Fruit fly (Drosophila melanogaster) whole organism, embryonic: ENCODE data around the gene sdt.

ENCODE experiments used
- Atf6 ChIP-seq: fragments of 200-800 bp; sonication (Bioruptor generic); IDR thresholded peaks from 2 replicates; pipeline ENCODE4 v1.3.6; 2022; ENCODE audit warnings: missing biosample characterization, missing genetic modification characterization
- CG10431 ChIP-seq: fragments of 200-800 bp; sonication (Bioruptor generic); optimal IDR thresholded peaks from 3 replicates; lab custom pipeline; 2018; ENCODE audit warnings: missing biosample characterization, mild to moderate bottlenecking, missing genetic modification characterization
- CG10654 ChIP-seq: fragments of 200-800 bp; sonication (Bioruptor generic); optimal IDR thresholded peaks from 2 replicates; lab custom pipeline; 2016; ENCODE audit warnings: missing biosample characterization, missing genetic modification characterization
- CG11695 ChIP-seq: fragments of 200-800 bp; sonication (Bioruptor generic); IDR thresholded peaks from 3 replicates; pipeline ENCODE4 v1.3.6; 2022; ENCODE audit warnings: missing biosample characterization, missing genetic modification characterization
- CG11723 ChIP-seq: fragments of 200-800 bp; sonication (Bioruptor generic); optimal IDR thresholded peaks from 2 replicates; lab custom pipeline; 2017; ENCODE audit warnings: missing biosample characterization, mild to moderate bottlenecking, missing genetic modification characterization
- CG12299 ChIP-seq: fragments of 200-800 bp; sonication (Bioruptor generic); optimal IDR thresholded peaks from 2 replicates; lab custom pipeline; 2018; ENCODE audit warnings: missing biosample characterization, mild to moderate bottlenecking, missing genetic modification characterization
- CG1233 ChIP-seq: fragments of 200-800 bp; sonication (Bioruptor generic); optimal IDR thresholded peaks from 4 replicates; lab custom pipeline; 2018; ENCODE audit warnings: missing biosample characterization, mild to moderate bottlenecking, missing genetic modification characterization
- CG12391 ChIP-seq: fragments of 200-800 bp; sonication (Bioruptor generic); optimal IDR thresholded peaks from 3 replicates; lab custom pipeline; 2018; ENCODE audit warnings: missing biosample characterization, mild to moderate bottlenecking, missing genetic modification characterization, moderate library complexity
- CG13424 ChIP-seq: fragments of 200-800 bp; sonication (Bioruptor generic); optimal IDR thresholded peaks from 2 replicates; lab custom pipeline; 2019; ENCODE audit warnings: missing biosample characterization, mild to moderate bottlenecking, missing genetic modification characterization, moderate library complexity
- CG13624 ChIP-seq: fragments of 200-800 bp; sonication (Bioruptor generic); optimal IDR thresholded peaks from 2 replicates; lab custom pipeline; 2016; ENCODE audit warnings: missing biosample characterization, missing genetic modification characterization
- CG14441 ChIP-seq: fragments of 200-800 bp; sonication (Bioruptor generic); IDR thresholded peaks from 2 replicates; pipeline ENCODE4 v1.3.6; 2022; ENCODE audit warnings: missing biosample characterization, missing genetic modification characterization
- CG1603 ChIP-seq: fragments of 200-800 bp; sonication (Bioruptor generic); optimal IDR thresholded peaks from 2 replicates; lab custom pipeline; 2019; ENCODE audit warnings: missing biosample characterization, mild to moderate bottlenecking, missing genetic modification characterization, moderate library complexity
- CG18619 ChIP-seq: fragments of 200-800 bp; sonication (Bioruptor generic); optimal IDR thresholded peaks from 3 replicates; lab custom pipeline; 2017; ENCODE audit warnings: missing biosample characterization, mild to moderate bottlenecking, missing genetic modification characterization
- CG2875 ChIP-seq: fragments of 200-800 bp; sonication (Bioruptor generic); optimal IDR thresholded peaks from 2 replicates; lab custom pipeline; 2017; ENCODE audit warnings: missing biosample characterization, mild to moderate bottlenecking, missing genetic modification characterization, missing genetic modification reagents
- CG30403 ChIP-seq: fragments of 200-800 bp; sonication (Bioruptor generic); optimal IDR thresholded peaks from 3 replicates; lab custom pipeline; 2016; ENCODE audit warnings: missing biosample characterization, missing genetic modification characterization
- CG31441 ChIP-seq: fragments of 200-800 bp; sonication (Bioruptor generic); IDR thresholded peaks from 2 replicates; pipeline ENCODE4 v1.3.6; 2022; ENCODE audit warnings: missing biosample characterization, missing genetic modification characterization
- CG3281 ChIP-seq: fragments of 200-800 bp; sonication (Bioruptor generic); optimal IDR thresholded peaks from 3 replicates; lab custom pipeline; 2017; ENCODE audit warnings: missing biosample characterization, mild to moderate bottlenecking, missing genetic modification characterization
- CG7839 ChIP-seq: fragments of 200-800 bp; sonication (Bioruptor generic); optimal IDR thresholded peaks from 3 replicates; lab custom pipeline; 2018; ENCODE audit warnings: missing biosample characterization, mild to moderate bottlenecking, missing genetic modification characterization, moderate library complexity
- CG9215 ChIP-seq: fragments of 200-800 bp; sonication (Bioruptor generic); IDR thresholded peaks from 2 replicates; pipeline ENCODE4 v1.3.6; 2022; ENCODE audit warnings: missing biosample characterization, missing genetic modification characterization
- CTCF ChIP-seq: fragments of 200-800 bp; sonication (Bioruptor generic); optimal IDR thresholded peaks from 2 replicates; lab custom pipeline; 2017; ENCODE audit warnings: missing biosample characterization, mild to moderate bottlenecking, missing genetic modification characterization, moderate library complexity
- Camta ChIP-seq: fragments of 200-800 bp; sonication (Bioruptor generic); optimal IDR thresholded peaks from 2 replicates; lab custom pipeline; 2016; ENCODE audit warnings: missing biosample characterization, missing genetic modification characterization
- D ChIP-seq, 2 experiments: fragments of 200-800 bp in 1 of 2; fragments of >200 bp in 1 of 2; sonication (Bioruptor generic) in 1 of 2; optimal IDR thresholded peaks; 2 replicates in 1 of 2; 3 replicates in 1 of 2; lab custom pipeline; 2017; ENCODE audit warnings: mild to moderate bottlenecking in 1 of 2, missing biosample characterization in 1 of 2, missing genetic modification characterization in 1 of 2, missing genetic modification reagents in 1 of 2
- Dll ChIP-seq: fragments of 200-800 bp; sonication (Bioruptor generic); IDR thresholded peaks from 4 replicates; pipeline ENCODE4 v1.3.6; 2022; ENCODE audit warnings: missing biosample characterization, missing genetic modification characterization; ENCODE audit not compliant: partially characterized antibody
- Ets65A ChIP-seq: fragments of 200-800 bp; sonication (Bioruptor generic); peaks from one replicate; lab custom pipeline; 2016; ENCODE audit warnings: missing biosample characterization, missing genetic modification characterization
- Hey ChIP-seq: fragments of 200-800 bp; sonication (Bioruptor generic); optimal IDR thresholded peaks from 3 replicates; lab custom pipeline; 2018; ENCODE audit warnings: missing biosample characterization, mild to moderate bottlenecking, missing genetic modification characterization
- Hmr ChIP-seq: fragments of 200-800 bp; sonication (Bioruptor generic); optimal IDR thresholded peaks from 3 replicates; lab custom pipeline; 2017; ENCODE audit warnings: mild to moderate bottlenecking, missing biosample characterization, missing genetic modification reagents, missing genetic modification characterization
- Meics ChIP-seq: fragments of 200-800 bp; sonication (Bioruptor generic); optimal IDR thresholded peaks from 2 replicates; lab custom pipeline; 2017; ENCODE audit warnings: missing biosample characterization, mild to moderate bottlenecking, missing genetic modification characterization
- NK7.1 ChIP-seq: fragments of 200-800 bp; sonication (Bioruptor generic); optimal IDR thresholded peaks from 3 replicates; lab custom pipeline; 2016; ENCODE audit warnings: missing biosample characterization, missing genetic modification characterization
- Optix ChIP-seq: fragments of 200-800 bp; sonication (Bioruptor generic); IDR thresholded peaks from 3 replicates; pipeline ENCODE4 v1.3.6; 2022; ENCODE audit warnings: missing biosample characterization, missing genetic modification characterization
- Xrp1 ChIP-seq: fragments of 200-800 bp; sonication (Bioruptor generic); IDR thresholded peaks from 2 replicates; pipeline ENCODE4 v1.3.6; 2022; ENCODE audit warnings: missing biosample characterization, missing genetic modification characterization
- caup ChIP-seq: fragments of 200-800 bp; sonication (Bioruptor generic); optimal IDR thresholded peaks from 3 replicates; lab custom pipeline; 2017; ENCODE audit warnings: missing biosample characterization, mild to moderate bottlenecking, missing genetic modification characterization, moderate library complexity; ENCODE audit not compliant: severe bottlenecking
- cg ChIP-seq: fragments of 200-800 bp; sonication (Bioruptor generic); optimal IDR thresholded peaks from 3 replicates; lab custom pipeline; 2019; ENCODE audit warnings: missing biosample characterization, mild to moderate bottlenecking, missing genetic modification characterization, moderate library complexity
- corto ChIP-seq: fragments of 200-800 bp; sonication (Bioruptor generic); optimal IDR thresholded peaks from 2 replicates; lab custom pipeline; 2016; ENCODE audit warnings: missing biosample characterization, mild to moderate bottlenecking, missing genetic modification characterization, moderate library complexity
- dpn ChIP-seq, 2 experiments: fragments of 200-800 bp; sonication (Bioruptor generic); optimal IDR thresholded peaks; 3 replicates each; lab custom pipeline; 2016; ENCODE audit warnings: missing biosample characterization in 2 of 2, missing genetic modification characterization in 2 of 2
- dysf ChIP-seq: fragments of 200-800 bp; sonication (Bioruptor generic); IDR thresholded peaks from 3 replicates; pipeline ENCODE4 v1.3.6; 2022; ENCODE audit warnings: missing biosample characterization, missing genetic modification characterization
- fd96Cb ChIP-seq: fragments of 200-800 bp; sonication (Bioruptor generic); optimal IDR thresholded peaks from 2 replicates; lab custom pipeline; 2018; ENCODE audit warnings: missing biosample characterization, mild to moderate bottlenecking, missing genetic modification characterization, moderate library complexity
- grau ChIP-seq: fragments of 200-800 bp; optimal IDR thresholded peaks from 3 replicates; lab custom pipeline; 2019; ENCODE audit warnings: missing biosample characterization, mild to moderate bottlenecking, missing genetic modification characterization, moderate library complexity
- gt ChIP-seq: fragments of 200-800 bp; sonication (Bioruptor generic); IDR thresholded peaks from 2 replicates; pipeline ENCODE4 v1.3.6; 2022; ENCODE audit warnings: missing biosample characterization, missing genetic modification characterization
- kni ChIP-seq: fragments of 200-800 bp; sonication (Bioruptor generic); optimal IDR thresholded peaks from 3 replicates; lab custom pipeline; 2017; ENCODE audit warnings: mild to moderate bottlenecking, missing biosample characterization, missing genetic modification reagents, missing genetic modification characterization
- maf-S ChIP-seq: fragments of 200-800 bp; sonication (Bioruptor generic); optimal IDR thresholded peaks from 2 replicates; lab custom pipeline; 2016; ENCODE audit warnings: missing biosample characterization, missing genetic modification characterization
- mam ChIP-seq: fragments of 200-800 bp; sonication (Bioruptor generic); optimal IDR thresholded peaks from 3 replicates; lab custom pipeline; 2016; ENCODE audit warnings: missing biosample characterization, missing genetic modification characterization
- nmo ChIP-seq: fragments of 200-800 bp; sonication (Bioruptor generic); optimal IDR thresholded peaks from 2 replicates; lab custom pipeline; 2018; ENCODE audit warnings: missing biosample characterization, mild to moderate bottlenecking, missing genetic modification characterization, moderate library complexity
- nom ChIP-seq: fragments of 200-800 bp; sonication (Bioruptor generic); optimal IDR thresholded peaks from 2 replicates; lab custom pipeline; 2017; ENCODE audit warnings: missing biosample characterization, missing genetic modification characterization, mild to moderate bottlenecking, moderate library complexity, missing genetic modification reagents
- row ChIP-seq: fragments of 200-800 bp; sonication (Bioruptor generic); IDR thresholded peaks from 3 replicates; pipeline ENCODE4 v1.3.6; 2022; ENCODE audit warnings: missing biosample characterization, missing genetic modification characterization
- scrt ChIP-seq: fragments of 200-800 bp; sonication (Bioruptor generic); optimal IDR thresholded peaks from 2 replicates; lab custom pipeline; 2018; ENCODE audit warnings: missing biosample characterization, mild to moderate bottlenecking, missing genetic modification characterization, moderate library complexity
- toy ChIP-seq: fragments of 200-800 bp; sonication (Bioruptor generic); IDR thresholded peaks from 2 replicates; pipeline ENCODE4 v1.3.6; 2022; ENCODE audit warnings: missing biosample characterization, missing genetic modification characterization
- trh ChIP-seq: fragments of 200-800 bp; sonication (Bioruptor generic); optimal IDR thresholded peaks from 2 replicates; lab custom pipeline; 2016; ENCODE audit warnings: missing biosample characterization, missing genetic modification characterization
- tup ChIP-seq: fragments of 200-800 bp; sonication (Bioruptor generic); optimal IDR thresholded peaks from 2 replicates; lab custom pipeline; 2016; ENCODE audit warnings: missing biosample characterization, mild to moderate bottlenecking, missing genetic modification characterization, moderate library complexity

sdt gene

dm6 chrX:8243966-8244895 is 65.9 kb downstream of the sdt start, which contains the start of gene sni (continued):
- no peak for TF ChIP-seq CG10431 (GFP tag; lab: Kevin White, UChicago)
- TF ChIP-seq CG12299 (tag; lab: Kevin White, UChicago) = no peak
- TF ChIP-seq CG7839 (tag; lab: Kevin White, UChicago) = peak; percentile 54
- TF ChIP-seq Optix (GFP tag; lab: Robert Waterston, UW) = no peak
- TF ChIP-seq cg (GFP tag; lab: Kevin White, UChicago) = no peak
- peak; percentile 39; the same call in 2 of the 3 replicates for TF ChIP-seq row
- TF ChIP-seq toy (GFP tag; lab: Robert Waterston, UW) = no peak
- TF ChIP-seq CTCF (GFP tag; lab: Kevin White, UChicago) = no peak
- TF ChIP-seq CG11723 = no peak
- 0 out of 3 replicates have a peak, but pooled peaks have one; percentile 14 for TF ChIP-seq dysf
- no peak for TF ChIP-seq CG11695 (GFP tag; lab: Robert Waterston, UW)
- TF ChIP-seq CG2875 = no peak
- no peak for TF ChIP-seq trh (GFP tag; lab: Kevin White, UChicago)
- 0 out of 2 replicates have a peak, but pooled peaks have one; percentile 36 for TF ChIP-seq Atf6
- TF ChIP-seq CG14441 = 0 out of 2 replicates have a peak, but pooled peaks have one; percentile 10
- TF ChIP-seq gt (GFP tag; lab: Robert Waterston, UW) = no peak
- no peak for TF ChIP-seq CG31441 (GFP tag; lab: Robert Waterston, UW)
- TF ChIP-seq grau (tag; lab: Kevin White, UChicago) = peak; percentile 18
- TF ChIP-seq scrt = no peak
- TF ChIP-seq Hmr (GFP tag; lab: Kevin White, UChicago) = peak; percentile 13
- peak; percentile 19; the same call in 1 of the 2 replicates for TF ChIP-seq Xrp1 (GFP tag; lab: Robert Waterston, UW)
- no peak for TF ChIP-seq tup (GFP tag; lab: Kevin White, UChicago)
- TF ChIP-seq nom = no peak
- peak; percentile 23 for TF ChIP-seq CG3281 (GFP tag; lab: Kevin White, UChicago)
- TF ChIP-seq CG30403 (GFP tag; lab: Kevin White, UChicago) = peak; percentile 9
- TF ChIP-seq Hey = no peak
- TF ChIP-seq Camta = no peak
- no peak for TF ChIP-seq CG1233 (GFP tag; lab: Kevin White, UChicago)
- TF ChIP-seq dpn (GFP tag; optimal IDR thresholded peaks at IDR 0.05; lab: Kevin White, UChicago) = peak in 1 of 2 experiments; percentile 39
- TF ChIP-seq kni = no peak
- TF ChIP-seq D (optimal IDR thresholded peaks at IDR 0.05; lab: Kevin White, UChicago) = no peak
- TF ChIP-seq D (GFP tag; optimal IDR thresholded peaks at IDR 0.05; lab: Kevin White, UChicago) = peak; percentile 4
- TF ChIP-seq NK7.1 (GFP tag; lab: Kevin White, UChicago) = no peak
- peak; percentile 23 for TF ChIP-seq nmo (GFP tag; lab: Kevin White, UChicago)
- TF ChIP-seq CG9215 = no peak
- TF ChIP-seq Dll (GFP tag; lab: Robert Waterston, UW) = peak; percentile 47; the same call in 1 of the 4 replicates
- TF ChIP-seq mam (GFP tag; lab: Kevin White, UChicago) = peak; percentile 13
- no peak for TF ChIP-seq CG13624
- peak; percentile 81 for TF ChIP-seq Ets65A (GFP tag; lab: Kevin White, UChicago)
- peak; percentile 11 for TF ChIP-seq Meics (GFP tag; lab: Kevin White, UChicago)
- no peak for TF ChIP-seq corto (GFP tag; lab: Kevin White, UChicago)
- peak; percentile 19 for TF ChIP-seq CG12391
- TF ChIP-seq CG10654 (GFP tag; lab: Kevin White, UChicago) = no peak
- TF ChIP-seq CG13424 (tag; lab: Kevin White, UChicago) = peak; percentile 3
- TF ChIP-seq caup (GFP tag; lab: Kevin White, UChicago) = peak; percentile 11
- TF ChIP-seq maf-S = peak; percentile 37
- peak; percentile 11 for TF ChIP-seq CG1603 (tag; lab: Kevin White, UChicago)
- no peak for TF ChIP-seq fd96Cb
- TF ChIP-seq CG18619 (GFP tag; lab: Kevin White, UChicago) = no peak
